Worm (Caenorhabditis elegans): ENCODE results near the gene F22E5.22.
"Not testable (repeated sequence)": the region's sequence is repeated elsewhere in the genome, so short reads cannot be mapped to it uniquely, and the experiment has no call there.

DNA sequence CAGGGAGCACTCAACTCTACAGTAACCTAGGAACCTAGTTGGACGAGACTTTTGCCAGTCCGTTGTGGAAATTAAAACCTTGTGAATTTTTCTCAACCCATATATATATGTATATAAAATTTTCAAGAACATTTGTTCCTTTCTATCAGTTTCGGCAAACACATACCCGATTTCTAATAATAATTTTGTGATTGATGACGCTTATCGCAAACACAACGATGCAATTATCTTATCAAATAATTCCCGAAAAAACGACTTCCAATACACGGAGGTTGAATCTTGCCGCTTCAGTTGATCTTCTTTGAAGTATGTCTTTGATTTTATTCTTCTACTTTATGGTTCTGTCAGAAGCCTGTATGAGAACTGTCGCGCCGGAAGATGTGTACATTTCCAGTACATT lies 625 bp upstream of the F22E5.22 start, which contains the start of gene F22E5.2:
- TF ChIP-seq nhr-76 (tag; optimal IDR thresholded peaks at IDR 0.05); sem-2 (GFP tag; optimal IDR thresholded peaks at IDR 0.05); pha-4 (tag; optimal IDR thresholded peaks at IDR 0.05); cnd-1 (tag; optimal IDR thresholded peaks at IDR 0.05): not testable (repeated sequence)

Measured in whole organism, mixed stage, embryonic.